Worm (Caenorhabditis elegans): Measurements from ENCODE around the gene smu-2.

smu-2 gene

ce11 chrII:3518961-3519544, 36.8 kb downstream of the smu-2 start, which contains the start of gene clec-126 (continued):
- TF ChIP-seq ceh-58 (GFP tag; IDR thresholded peaks at IDR 0.05) (no peak), rpc-1 (optimal IDR thresholded peaks at IDR 0.05) (peak; percentile 88), rpc-1 (tag; optimal IDR thresholded peaks at IDR 0.05) (peak; percentile 89), nhr-179 (tag; optimal IDR thresholded peaks at IDR 0.05) (peak; percentile 53), attf-3 (GFP tag; conservative IDR thresholded peaks at IDR 0.05) (peak; percentile 62; the same call in 1 of the 2 replicates), ccch-3 (GFP tag; optimal IDR thresholded peaks at IDR 0.05) (peak; percentile 50), F22D6.2 (tag; optimal IDR thresholded peaks at IDR 0.05) (peak; percentile 72), bed-1 (GFP tag; IDR thresholded peaks at IDR 0.05) (no peak), hmg-20 (GFP tag; IDR thresholded peaks at IDR 0.05) (0 out of 2 replicates have a peak, but pooled peaks have one; percentile 47), ceh-100 (GFP tag; IDR thresholded peaks at IDR 0.05) (peak; percentile 49), Y56A3A.18 (GFP tag; IDR thresholded peaks at IDR 0.05) (peak; percentile 73; the same call in 1 of the 2 replicates), ztf-25 (GFP tag; IDR thresholded peaks at IDR 0.05) (no peak), ztf-3 (GFP tag; optimal IDR thresholded peaks at IDR 0.05) (no peak), lsl-1 (GFP tag; optimal IDR thresholded peaks at IDR 0.05) (peak; percentile 66), snpc-3.4 (tag; optimal IDR thresholded peaks at IDR 0.05) (peak; percentile 62), nfya-1 (tag; optimal IDR thresholded peaks at IDR 0.05; ENCODE audit: borderline replicate concordance, insufficient read depth) (no peak), rec-8 (tag; optimal IDR thresholded peaks at IDR 0.05) (peak; percentile 66 to 75), athp-1 (tag; optimal IDR thresholded peaks at IDR 0.05) (peak; percentile 87), Y95B8A.8 (GFP tag; IDR thresholded peaks at IDR 0.05) (0 out of 2 replicates have a peak, but pooled peaks have one; percentile 21), pha-4 (tag; optimal IDR thresholded peaks at IDR 0.05) (peak; percentile 11), let-607 (tag; optimal IDR thresholded peaks at IDR 0.05) (peak; percentile 11 to 75), F37B4.10 (GFP tag; IDR thresholded peaks at IDR 0.05) (0 out of 2 replicates have a peak, but pooled peaks have one; percentile 10), die-1 (tag; optimal IDR thresholded peaks at IDR 0.05) (peak; percentile 87), lsy-27 (tag; optimal IDR thresholded peaks at IDR 0.05; ENCODE audit: borderline replicate concordance, insufficient read depth) (peak; percentile 87), T07F8.4 (tag; optimal IDR thresholded peaks at IDR 0.05) (peak; percentile 90), snpc-4 (GFP tag; optimal IDR thresholded peaks at IDR 0.05) (peak; percentile 75), snpc-4 (tag; optimal IDR thresholded peaks at IDR 0.05) (peak; percentile 50 to 85 (median 82)), cebp-1 (GFP tag; IDR thresholded peaks at IDR 0.05) (no peak), cebp-1 (tag; optimal IDR thresholded peaks at IDR 0.05) (peak; percentile 77), ekl-4 (GFP tag; IDR thresholded peaks at IDR 0.05) (peak; percentile 83), dpff-1 (tag; optimal IDR thresholded peaks at IDR 0.05) (no peak), attf-5 (GFP tag; optimal IDR thresholded peaks at IDR 0.05) (peak; percentile 80), ztf-22 (GFP tag; optimal IDR thresholded peaks at IDR 0.05) (peak; percentile 56), hlh-12 (tag; optimal IDR thresholded peaks at IDR 0.05) (peak; percentile 29), F23B12.7 (tag; optimal IDR thresholded peaks at IDR 0.05; ENCODE audit: insufficient read depth) (peak; percentile 76), B0261.1 (tag; optimal IDR thresholded peaks at IDR 0.05) (peak; percentile 97), ztf-28 (GFP tag; IDR thresholded peaks at IDR 0.05) (0 out of 2 replicates have a peak, but pooled peaks have one; percentile 57), ceh-79 (tag; optimal IDR thresholded peaks at IDR 0.05) (peak; percentile 49), fkh-3 (tag; optimal IDR thresholded peaks at IDR 0.05) (peak; percentile 42), aptf-2 (GFP tag; conservative IDR thresholded peaks at IDR 0.05) (no peak), hrde-1 (tag; optimal IDR thresholded peaks at IDR 0.05; ENCODE audit: borderline replicate concordance) (peak; percentile 56), dox-1 (GFP tag; IDR thresholded peaks at IDR 0.05) (peak; percentile 89), D2030.7 (GFP tag; IDR thresholded peaks at IDR 0.05) (peak; percentile 89), ceh-27 (GFP tag; optimal IDR thresholded peaks at IDR 0.05) (peak; percentile 45), lin-54 (GFP tag; optimal IDR thresholded peaks at IDR 0.05) (peak; percentile 75)

Data from whole organism, young adult.